Fruit fly (Drosophila melanogaster): ENCODE data around the gene CG44194.

CG44194 gene

dm6 chr3R:13036064-13036463 is 38.5 kb upstream of the CG44194 start:
- TF ChIP-seq vri (GFP tag; optimal IDR thresholded peaks at IDR 0.05) (no peak), ss (GFP tag; optimal IDR thresholded peaks at IDR 0.05) (no peak), CG4318 (GFP tag; optimal IDR thresholded peaks at IDR 0.05) (no peak), Eip93F (GFP tag; optimal IDR thresholded peaks at IDR 0.05) (no peak), CG6792 (GFP tag; optimal IDR thresholded peaks at IDR 0.05) (no peak), svp (GFP tag) (no peak), CG6163 (GFP tag; IDR thresholded peaks at IDR 0.05) (no peak), Smox (GFP tag; optimal IDR thresholded peaks at IDR 0.05) (no peak), Ets21C (GFP tag; optimal IDR thresholded peaks at IDR 0.05) (no peak), Blimp-1 (GFP tag; optimal IDR thresholded peaks at IDR 0.05) (no peak)

dm6 chr3R:13033670-13034069 is 36.1 kb upstream of the CG44194 start:
- TF ChIP-seq Gug (GFP tag; IDR thresholded peaks at IDR 0.05) (no peak), Ets21C (GFP tag; optimal IDR thresholded peaks at IDR 0.05) (no peak), CG16779 (tag; optimal IDR thresholded peaks at IDR 0.05) (no peak), spab (GFP tag; optimal IDR thresholded peaks at IDR 0.05) (no peak), Sox14 (GFP tag; optimal IDR thresholded peaks at IDR 0.05) (no peak), CG6276 (GFP tag; optimal IDR thresholded peaks at IDR 0.05) (no peak), fd85E (GFP tag; optimal IDR thresholded peaks at IDR 0.05) (no peak), CG7368 (GFP tag; optimal IDR thresholded peaks at IDR 0.05) (no peak), Lpt (GFP tag; optimal IDR thresholded peaks at IDR 0.05) (no peak), Eip78C (GFP tag) (no peak), Smox (GFP tag; optimal IDR thresholded peaks at IDR 0.05) (no peak), CG6163 (GFP tag; IDR thresholded peaks at IDR 0.05) (no peak), Hr38 (GFP tag; optimal IDR thresholded peaks at IDR 0.05) (no peak)

DNA sequence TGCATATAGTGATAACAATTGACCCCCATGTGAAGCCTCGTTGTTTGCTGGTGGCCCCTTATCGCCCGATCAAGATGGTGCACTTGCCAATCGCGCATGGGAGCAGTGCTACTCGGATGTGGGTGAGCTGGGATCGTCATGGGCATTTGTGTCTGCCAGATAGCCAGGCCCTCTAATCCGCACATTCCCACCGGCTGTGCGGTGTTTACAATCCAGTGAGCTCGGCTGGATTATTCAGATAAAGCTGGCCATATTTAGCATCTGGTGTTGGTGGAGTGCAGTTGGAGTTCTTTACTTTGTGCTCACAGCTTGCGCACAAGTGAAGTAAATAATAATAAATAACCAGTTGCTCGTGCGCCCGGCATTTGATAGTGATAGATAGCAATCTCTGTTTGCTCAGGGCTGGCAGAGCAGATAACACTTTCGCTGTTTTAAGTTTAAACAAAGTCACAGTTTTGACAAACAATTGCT is 35.5 kb upstream of the CG44194 start:
- TF ChIP-seq Eip78C (GFP tag) (no peak), fkh (GFP tag; optimal IDR thresholded peaks at IDR 0.05) (peak; percentile 99), svp (GFP tag) (peak; percentile 99), Lpt (GFP tag; optimal IDR thresholded peaks at IDR 0.05) (peak; percentile 3)

DNA sequence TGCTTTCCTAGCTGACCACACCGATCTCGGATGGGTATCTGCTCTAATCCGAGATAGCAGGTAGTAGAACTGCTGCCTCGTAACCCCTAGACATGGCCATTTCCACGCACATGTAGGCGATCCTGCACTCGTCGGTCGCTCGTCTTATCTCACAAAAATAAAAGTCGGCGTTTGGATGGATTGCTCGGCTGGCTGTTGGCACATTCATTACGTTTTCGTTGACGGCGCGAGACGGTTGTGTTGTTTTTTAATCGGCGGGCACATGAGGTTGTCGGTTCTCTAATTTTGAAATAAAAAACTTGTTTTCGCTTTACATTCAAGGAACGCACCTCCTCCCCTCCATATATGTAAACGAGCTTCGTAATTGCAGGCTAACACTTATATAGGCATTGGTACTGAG is 34.8 kb upstream of the CG44194 start, which contains the start of gene ry:
Gene ry (plus strand): TSS at position 206 of the 400 bp plus-strand sequence.
- TF ChIP-seq vri (GFP tag; optimal IDR thresholded peaks at IDR 0.05), result peak; percentile 56
- peak; percentile 22 for TF ChIP-seq Eip78C (GFP tag)
- no peak for TF ChIP-seq spab (GFP tag; optimal IDR thresholded peaks at IDR 0.05)
- TF ChIP-seq eg (GFP tag; IDR thresholded peaks at IDR 0.05), result no peak
- TF ChIP-seq esn (GFP tag; optimal IDR thresholded peaks at IDR 0.05), result no peak
- TF ChIP-seq CG6808 (GFP tag; optimal IDR thresholded peaks at IDR 0.05), result no peak

DNA sequence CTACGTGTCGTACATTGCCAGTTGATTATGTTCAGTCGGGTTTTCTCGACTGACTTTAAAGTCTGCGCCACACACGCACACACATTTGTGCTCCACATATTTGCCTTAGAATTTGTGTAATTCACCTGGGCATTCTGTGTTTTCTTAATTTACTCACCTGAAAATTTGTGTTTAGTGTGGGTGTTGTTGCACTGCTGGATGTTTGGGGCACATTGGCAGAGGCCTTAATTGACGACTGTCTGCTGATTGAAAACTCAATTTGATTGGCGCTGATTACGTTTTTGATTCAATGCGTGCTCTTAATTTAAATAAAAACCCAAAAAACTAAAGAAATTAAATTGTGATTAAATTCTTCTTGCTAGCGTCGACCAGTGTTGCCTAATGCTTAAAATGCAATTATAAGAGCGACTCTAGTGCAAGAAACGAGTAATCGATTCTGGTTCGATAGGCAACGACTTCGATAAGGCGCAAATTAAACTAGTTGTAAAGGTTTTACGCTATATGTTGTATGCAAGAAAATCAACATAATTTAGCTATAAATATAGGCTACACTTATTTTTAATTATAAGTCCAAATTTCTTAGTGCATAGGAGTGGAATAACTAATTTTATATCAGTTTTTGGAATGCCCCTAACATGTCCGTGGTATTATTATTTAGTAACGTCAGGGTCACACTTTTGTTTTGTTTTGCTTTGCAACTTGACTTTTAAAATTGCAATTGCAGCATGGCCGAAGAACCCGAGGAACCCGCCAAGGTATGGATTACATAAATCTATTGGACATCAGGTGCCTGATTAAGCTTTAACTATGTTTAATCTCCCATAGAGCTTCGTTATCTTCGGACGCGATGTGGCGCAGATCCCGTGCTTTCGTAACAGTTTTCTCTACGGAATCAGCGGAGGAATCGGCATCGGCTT is 33.0 kb upstream of the CG44194 start, which contains the start of the genes CG46281 and CG46280:
Gene CG46281 (minus strand): TSS at position 51 of the 917 bp plus-strand sequence.
Gene CG46280 (minus strand): TSS at position 403 of the 917 bp plus-strand sequence.
- TF ChIP-seq CG3032 (tag; optimal IDR thresholded peaks at IDR 0.05) (peak; percentile 10), lz (GFP tag; optimal IDR thresholded peaks at IDR 0.05) (peak; percentile 43), vri (GFP tag; optimal IDR thresholded peaks at IDR 0.05) (peak; percentile 17), esn (GFP tag; optimal IDR thresholded peaks at IDR 0.05) (peak; percentile 57), Eip75B (GFP tag; optimal IDR thresholded peaks at IDR 0.05) (no peak)

dm6 chr3R:13018995-13019394 is 21.5 kb upstream of the CG44194 start:
- TF ChIP-seq Smox (GFP tag; optimal IDR thresholded peaks at IDR 0.05) (no peak), CG3919 (GFP tag; optimal IDR thresholded peaks at IDR 0.05) (no peak), CG15336 (GFP tag; IDR thresholded peaks at IDR 0.05) (no peak), Sox14 (GFP tag; optimal IDR thresholded peaks at IDR 0.05) (no peak), svp (GFP tag) (no peak), Sox15 (GFP tag; optimal IDR thresholded peaks at IDR 0.05) (no peak)

All from whole organism, prepupa.